Fruit fly (Drosophila melanogaster): ENCODE results near the gene Polr1E.

The Polr1E gene

dm6 chr3R:18314824-18315690 lies 13.5 kb upstream of the Polr1E start (continued):
- TF ChIP-seq bbx (GFP tag; IDR thresholded peaks at IDR 0.05; ENCODE audit: partially characterized antibody): no peak
- TF ChIP-seq corto (GFP tag; optimal IDR thresholded peaks at IDR 0.05): no peak
- TF ChIP-seq jumu (GFP tag; optimal IDR thresholded peaks at IDR 0.05): no peak
- TF ChIP-seq kni (GFP tag; optimal IDR thresholded peaks at IDR 0.05): no peak
- TF ChIP-seq Bteb2 (GFP tag; optimal IDR thresholded peaks at IDR 0.05): no peak
- no peak for TF ChIP-seq klu (GFP tag; IDR thresholded peaks at IDR 0.05)
- TF ChIP-seq CG14860 (GFP tag; IDR thresholded peaks at IDR 0.05; ENCODE audit: partially characterized antibody): no peak
- peak; percentile 12; the same call in 1 of the 2 replicates for TF ChIP-seq Drgx (GFP tag; IDR thresholded peaks at IDR 0.05)
- no peak for TF ChIP-seq bab2 (GFP tag; optimal IDR thresholded peaks at IDR 0.05)
- no peak for TF ChIP-seq kay (GFP tag; optimal IDR thresholded peaks at IDR 0.05)
- no peak for TF ChIP-seq amos (GFP tag; IDR thresholded peaks at IDR 0.05; ENCODE audit: partially characterized antibody)
- no peak for TF ChIP-seq CG8478 (optimal IDR thresholded peaks at IDR 0.05)
- no peak for TF ChIP-seq CG8281 (tag; optimal IDR thresholded peaks at IDR 0.05)
- no peak for TF ChIP-seq Dp (GFP tag; optimal IDR thresholded peaks at IDR 0.05)
- no peak for TF ChIP-seq cwo (GFP tag; optimal IDR thresholded peaks at IDR 0.05)
- peak; percentile 22 for TF ChIP-seq MTF-1 (GFP tag; optimal IDR thresholded peaks at IDR 0.05; ENCODE audit: borderline replicate concordance)
- no peak for TF ChIP-seq gfzf (GFP tag; optimal IDR thresholded peaks at IDR 0.05)
- TF ChIP-seq ato (GFP tag; IDR thresholded peaks at IDR 0.05; ENCODE audit: partially characterized antibody): no peak
- TF ChIP-seq al (GFP tag; IDR thresholded peaks at IDR 0.05): 0 out of 2 replicates have a peak, but pooled peaks have one; percentile 5
- no peak for TF ChIP-seq Sry-β (GFP tag; optimal IDR thresholded peaks at IDR 0.05)
- TF ChIP-seq Dbx (GFP tag; IDR thresholded peaks at IDR 0.05): peak; percentile 43; the same call in 1 of the 3 replicates
- TF ChIP-seq Lpt (GFP tag; optimal IDR thresholded peaks at IDR 0.05): no peak
- TF ChIP-seq CG1024 (GFP tag; IDR thresholded peaks at IDR 0.05): no peak
- TF ChIP-seq BEAF-32 (GFP tag; optimal IDR thresholded peaks at IDR 0.05): no peak
- TF ChIP-seq pita (GFP tag; optimal IDR thresholded peaks at IDR 0.05): no peak
- no peak for TF ChIP-seq Sry-δ (GFP tag; optimal IDR thresholded peaks at IDR 0.05)
- no peak for TF ChIP-seq Tbp (GFP tag; optimal IDR thresholded peaks at IDR 0.05)
- 0 out of 3 replicates have a peak, but pooled peaks have one; percentile 53 for TF ChIP-seq so (GFP tag; IDR thresholded peaks at IDR 0.05)
- TF ChIP-seq tup (GFP tag; optimal IDR thresholded peaks at IDR 0.05): no peak
- no peak for TF ChIP-seq wor (GFP tag; IDR thresholded peaks at IDR 0.05)
- TF ChIP-seq sim (GFP tag; IDR thresholded peaks at IDR 0.05): no peak
- no peak for TF ChIP-seq CG2199 (GFP tag; IDR thresholded peaks at IDR 0.05)
- peak; percentile 28 for TF ChIP-seq CG1603 (tag; optimal IDR thresholded peaks at IDR 0.05)
- peak; percentile 34 for TF ChIP-seq Ets97D (GFP tag; optimal IDR thresholded peaks at IDR 0.05)
- TF ChIP-seq chn (GFP tag; optimal IDR thresholded peaks at IDR 0.05): peak; percentile 19
- TF ChIP-seq HHEX (GFP tag; optimal IDR thresholded peaks at IDR 0.05): peak; percentile 18
- no peak for TF ChIP-seq CG31365 (tag; optimal IDR thresholded peaks at IDR 0.05)
- no peak for TF ChIP-seq dm (GFP tag; optimal IDR thresholded peaks at IDR 0.05)
- TF ChIP-seq Dip2 (GFP tag; IDR thresholded peaks at IDR 0.05): no peak
- TF ChIP-seq CG12219 (GFP tag; optimal IDR thresholded peaks at IDR 0.05): no peak
- no peak for TF ChIP-seq Oli (tag; optimal IDR thresholded peaks at IDR 0.05)
- TF ChIP-seq CG4707 (GFP tag; optimal IDR thresholded peaks at IDR 0.05): no peak
- no peak for TF ChIP-seq wdn (GFP tag; IDR thresholded peaks at IDR 0.05)
- no peak for TF ChIP-seq Mad (GFP tag; optimal IDR thresholded peaks at IDR 0.05)
- no peak for TF ChIP-seq CG16779 (GFP tag; IDR thresholded peaks at IDR 0.05)
- peak; percentile 41; the same call in 1 of the 2 replicates for TF ChIP-seq H2.0 (GFP tag; IDR thresholded peaks at IDR 0.05)
- no peak for TF ChIP-seq CG12659 (GFP tag; optimal IDR thresholded peaks at IDR 0.05)
- TF ChIP-seq CG3281 (GFP tag; optimal IDR thresholded peaks at IDR 0.05): no peak
- TF ChIP-seq emc (GFP tag; optimal IDR thresholded peaks at IDR 0.05): no peak
